Fruit fly (Drosophila melanogaster): Measurements from ENCODE around the gene Cyp28c1.

Cyp28c1 gene

dm6 chrX:11805066-11805766, 34.2 kb upstream of the Cyp28c1 start (continued):
- TF ChIP-seq acj6 (GFP tag; optimal IDR thresholded peaks at IDR 0.05), result no peak
- TF ChIP-seq CG1621 (tag; optimal IDR thresholded peaks at IDR 0.05), result peak; percentile 38
- TF ChIP-seq CG8319 (GFP tag; optimal IDR thresholded peaks at IDR 0.05), result no peak
- TF ChIP-seq achi (GFP tag; optimal IDR thresholded peaks at IDR 0.05), result no peak
- TF ChIP-seq Sox15 (GFP tag; optimal IDR thresholded peaks at IDR 0.05), result no peak
- no peak for TF ChIP-seq CG11294 (GFP tag; IDR thresholded peaks at IDR 0.05)
- TF ChIP-seq CG11762 (GFP tag; optimal IDR thresholded peaks at IDR 0.05; ENCODE audit: insufficient read depth), result no peak
- TF ChIP-seq Gug (GFP tag; IDR thresholded peaks at IDR 0.05), result no peak
- peak; percentile 4 for TF ChIP-seq Sox102F (GFP tag; optimal IDR thresholded peaks at IDR 0.05)
- TF ChIP-seq Met (GFP tag; optimal IDR thresholded peaks at IDR 0.05), result peak; percentile 20
- TF ChIP-seq topi (GFP tag; optimal IDR thresholded peaks at IDR 0.05), result no peak
- TF ChIP-seq CG11902 (GFP tag; optimal IDR thresholded peaks at IDR 0.05), result no peak
- no peak for TF ChIP-seq Eip93F (GFP tag; optimal IDR thresholded peaks at IDR 0.05)
- no peak for TF ChIP-seq OdsH (GFP tag; optimal IDR thresholded peaks at IDR 0.05)
- TF ChIP-seq Hr38 (GFP tag; optimal IDR thresholded peaks at IDR 0.05), result no peak

- peak; percentile 87 for TF ChIP-seq svp (GFP tag)
- peak; percentile 88 for TF ChIP-seq achi (GFP tag; optimal IDR thresholded peaks at IDR 0.05)
- peak; percentile 46 for TF ChIP-seq Eip93F (GFP tag; optimal IDR thresholded peaks at IDR 0.05)
- no peak for TF ChIP-seq fd59A (GFP tag; optimal IDR thresholded peaks at IDR 0.05)
- no peak for TF ChIP-seq CG9139 (GFP tag; optimal IDR thresholded peaks at IDR 0.05)
- TF ChIP-seq CG6808 (GFP tag; optimal IDR thresholded peaks at IDR 0.05), result peak; percentile 37
- peak; percentile 46 for TF ChIP-seq vri (GFP tag; optimal IDR thresholded peaks at IDR 0.05)
- TF ChIP-seq CG3919 (GFP tag; optimal IDR thresholded peaks at IDR 0.05), result peak; percentile 12
- TF ChIP-seq Gug (GFP tag; IDR thresholded peaks at IDR 0.05), result no peak
- peak; percentile 38; the same call in 1 of the 3 replicates for TF ChIP-seq CG6163 (GFP tag; IDR thresholded peaks at IDR 0.05)
- no peak for TF ChIP-seq salr (GFP tag; optimal IDR thresholded peaks at IDR 0.05)
- 0 out of 2 replicates have a peak, but pooled peaks have one; percentile 12 for TF ChIP-seq CG15336 (GFP tag; IDR thresholded peaks at IDR 0.05)
- peak; percentile 4 for TF ChIP-seq OdsH (GFP tag; optimal IDR thresholded peaks at IDR 0.05)
- TF ChIP-seq Ets21C (GFP tag; optimal IDR thresholded peaks at IDR 0.05), result no peak
- TF ChIP-seq CG34406 (GFP tag; optimal IDR thresholded peaks at IDR 0.05), result no peak
- TF ChIP-seq CG8632 (GFP tag; optimal IDR thresholded peaks at IDR 0.05), result no peak
- TF ChIP-seq eg (GFP tag; IDR thresholded peaks at IDR 0.05), result 0 out of 3 replicates have a peak, but pooled peaks have one; percentile 41
- peak; percentile 7 for TF ChIP-seq topi (GFP tag; optimal IDR thresholded peaks at IDR 0.05)
- TF ChIP-seq net (GFP tag; optimal IDR thresholded peaks at IDR 0.05), result peak; percentile 20
- TF ChIP-seq acj6 (GFP tag; optimal IDR thresholded peaks at IDR 0.05), result no peak
- TF ChIP-seq dsx (GFP tag; optimal IDR thresholded peaks at IDR 0.05; ENCODE audit: poor library complexity, severe bottlenecking), result peak; percentile 7
- TF ChIP-seq CG1621 (tag; optimal IDR thresholded peaks at IDR 0.05), result peak; percentile 37
- TF ChIP-seq Eip78C (GFP tag), result peak; percentile 41
- TF ChIP-seq CG6854 (GFP tag; optimal IDR thresholded peaks at IDR 0.05), result peak; percentile 19
- peak in 1 of 2 experiments; percentile 35 for TF ChIP-seq ss (GFP tag; optimal IDR thresholded peaks at IDR 0.05)
- peak; percentile 29 for TF ChIP-seq esn (GFP tag; optimal IDR thresholded peaks at IDR 0.05)
- TF ChIP-seq Met (GFP tag; optimal IDR thresholded peaks at IDR 0.05), result peak; percentile 37
Observed at dm6 chrX:11806196-11806595, 33.2 kb upstream of the Cyp28c1 start.

DNA sequence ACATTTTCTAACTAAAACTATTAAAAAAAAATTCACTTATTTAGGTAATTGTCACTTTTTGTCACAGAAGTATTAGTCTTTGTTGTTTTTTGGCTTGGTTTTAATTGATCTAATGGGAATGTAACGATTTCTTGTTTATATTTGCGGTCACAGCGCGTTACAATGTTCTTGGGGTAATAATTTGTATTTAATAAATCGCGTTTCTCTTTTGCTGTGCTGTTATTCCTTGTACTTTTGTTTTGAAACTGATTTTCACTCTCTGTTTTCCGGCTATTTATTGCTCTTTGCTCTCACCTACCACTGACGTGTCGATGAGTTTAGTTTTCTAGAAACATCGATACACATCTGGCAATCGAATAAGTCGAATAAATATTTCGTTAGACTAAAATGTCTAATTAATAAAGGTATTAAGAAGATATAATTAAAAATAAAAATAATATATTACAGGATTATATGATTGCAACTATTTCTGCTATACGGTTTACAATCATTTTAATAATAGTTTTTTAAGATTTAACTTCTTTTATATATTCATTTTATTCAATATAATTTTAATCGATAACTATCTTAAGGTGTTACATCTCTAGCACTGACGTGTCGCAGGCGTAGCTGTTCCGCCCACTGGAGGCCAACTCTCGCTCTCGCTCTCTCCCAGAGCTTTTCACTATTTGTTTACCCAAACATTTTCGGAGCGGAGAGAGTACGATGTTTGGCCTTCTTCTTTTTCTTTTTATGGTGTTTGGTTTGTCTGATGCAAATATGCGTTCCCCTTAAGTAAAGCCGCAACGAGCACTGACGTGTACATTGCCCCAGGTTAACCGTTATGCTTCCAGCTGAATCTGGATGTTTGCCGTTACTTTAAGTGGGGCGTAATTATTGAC, 32.3 kb upstream of the Cyp28c1 start, which contains the start of gene Hsc70-3:
TSS of gene Hsc70-3 (minus strand) at position 251 of the 881 bp plus-strand sequence.
- peak; percentile 81 for TF ChIP-seq Eip78C (GFP tag)
- no peak for TF ChIP-seq CG11294 (GFP tag; IDR thresholded peaks at IDR 0.05)
- TF ChIP-seq OdsH (GFP tag; optimal IDR thresholded peaks at IDR 0.05), result no peak
- peak; percentile 28 for TF ChIP-seq Met (GFP tag; optimal IDR thresholded peaks at IDR 0.05)
- TF ChIP-seq Eip93F (GFP tag; optimal IDR thresholded peaks at IDR 0.05), result no peak
- TF ChIP-seq CG1621 (tag; optimal IDR thresholded peaks at IDR 0.05), result no peak
- peak; percentile 16; the same call in 1 of the 3 replicates for TF ChIP-seq CG6163 (GFP tag; IDR thresholded peaks at IDR 0.05)
- no peak for TF ChIP-seq Hr38 (GFP tag; optimal IDR thresholded peaks at IDR 0.05)
- TF ChIP-seq ss (GFP tag; optimal IDR thresholded peaks at IDR 0.05), result peak; percentile 38 to 53
- TF ChIP-seq vri (GFP tag; optimal IDR thresholded peaks at IDR 0.05), result peak; percentile 62
- no peak for TF ChIP-seq Eip75B (GFP tag; optimal IDR thresholded peaks at IDR 0.05)
- no peak for TF ChIP-seq Hr39 (GFP tag; optimal IDR thresholded peaks at IDR 0.05)
- TF ChIP-seq Blimp-1 (GFP tag; optimal IDR thresholded peaks at IDR 0.05), result no peak
- peak; percentile 13 for TF ChIP-seq CG3032 (tag; optimal IDR thresholded peaks at IDR 0.05)
- peak; percentile 0 for TF ChIP-seq CG32006 (GFP tag; optimal IDR thresholded peaks at IDR 0.05)
- TF ChIP-seq CG15336 (GFP tag; IDR thresholded peaks at IDR 0.05), result peak; percentile 18; the same call in 1 of the 2 replicates
- TF ChIP-seq CG9139 (GFP tag; optimal IDR thresholded peaks at IDR 0.05), result peak; percentile 21
- TF ChIP-seq lz (GFP tag; optimal IDR thresholded peaks at IDR 0.05), result no peak
- peak; percentile 30 for TF ChIP-seq dsx (GFP tag; optimal IDR thresholded peaks at IDR 0.05; ENCODE audit: poor library complexity, severe bottlenecking)
- no peak for TF ChIP-seq dac (GFP tag; optimal IDR thresholded peaks at IDR 0.05)
- peak; percentile 55 for TF ChIP-seq svp (GFP tag)
- peak; percentile 46 for TF ChIP-seq CG6276 (GFP tag; optimal IDR thresholded peaks at IDR 0.05)
